Worm (Caenorhabditis elegans) whole organism, L4 larva: ENCODE measurements around the gene F21C10.11.
A peak's percentile ranks its signal among the peaks of the same experiment; 100 is the strongest.

ENCODE experiments used
- F10B5.3 ChIP-seq: sonication (generic microtip); optimal IDR thresholded peaks from 2 replicates; lab custom pipeline; 2016; ENCODE audit warnings: mild to moderate bottlenecking, missing genetic modification characterization, missing compliant biosample characterization
- F37D6.2 ChIP-seq: sonication (generic microtip); optimal IDR thresholded peaks from 2 replicates; lab custom pipeline; 2016; ENCODE audit warnings: mild to moderate bottlenecking, missing genetic modification characterization, missing compliant biosample characterization
- F49E8.2 ChIP-seq: sonication (generic microtip); optimal IDR thresholded peaks from 2 replicates; lab custom pipeline; 2016; ENCODE audit warnings: missing compliant biosample characterization, mild to moderate bottlenecking, missing genetic modification characterization, borderline replicate concordance
- T20F7.1 ChIP-seq: fragments of 200-800 bp; sonication (Bioruptor generic); optimal IDR thresholded peaks from 2 replicates; lab custom pipeline; 2018; ENCODE audit warnings: mild to moderate bottlenecking, missing genetic modification characterization, missing compliant biosample characterization
- Y48G9A.11 ChIP-seq: fragments of 200-800 bp; sonication (Bioruptor generic); IDR thresholded peaks from 2 replicates; pipeline ENCODE4 v1.3.6; 2022; ENCODE audit warnings: missing genetic modification reagents, missing genetic modification characterization, missing compliant biosample characterization
- Y75B8A.6 ChIP-seq: fragments of 200-800 bp; sonication (Bioruptor generic); IDR thresholded peaks from 2 replicates; pipeline ENCODE4 v1.3.6; 2022; ENCODE audit warnings: missing genetic modification reagents, missing genetic modification characterization, missing compliant biosample characterization
- ZK337.2 ChIP-seq: fragments of 200-800 bp; sonication (Bioruptor generic); IDR thresholded peaks from 2 replicates; pipeline ENCODE4 v1.3.6; 2022; ENCODE audit warnings: missing genetic modification reagents, missing genetic modification characterization, missing compliant biosample characterization
- aha-1 ChIP-seq: fragments of 150-350 bp; peaks from one replicate; lab custom pipeline; 2014; ENCODE audit warnings: missing biosample characterization, missing genetic modification characterization
- aly-2 ChIP-seq: sonication (generic microtip); optimal IDR thresholded peaks from 2 replicates; lab custom pipeline; 2018; ENCODE audit warnings: missing biosample characterization, missing genetic modification characterization
- ama-1 ChIP-seq: fragments of 150-350 bp; optimal IDR thresholded peaks from 2 replicates; lab custom pipeline; 2014; ENCODE audit warnings: inconsistent platforms, mixed read lengths
- attf-4 ChIP-seq: sonication (generic microtip); optimal IDR thresholded peaks from 3 replicates; lab custom pipeline; 2017; ENCODE audit warnings: missing biosample characterization, missing genetic modification characterization
- ceh-62 ChIP-seq: sonication (generic microtip); optimal IDR thresholded peaks from 2 replicates; lab custom pipeline; 2017; ENCODE audit warnings: missing biosample characterization, missing genetic modification characterization
- ceh-82 ChIP-seq: sonication (generic microtip); optimal IDR thresholded peaks from 2 replicates; lab custom pipeline; 2017; ENCODE audit warnings: missing biosample characterization, missing genetic modification characterization
- cey-2 ChIP-seq: sonication (generic microtip); optimal IDR thresholded peaks from 3 replicates; lab custom pipeline; 2017; ENCODE audit warnings: missing genetic modification characterization, mild to moderate bottlenecking, missing compliant biosample characterization, antibody characterized with exemption, borderline replicate concordance; ENCODE audit not compliant: insufficient read depth
- daf-12 ChIP-seq: fragments of 150-350 bp; optimal IDR thresholded peaks from 2 replicates; lab custom pipeline; 2014; ENCODE audit warnings: missing biosample characterization, missing genetic modification reagents, missing genetic modification characterization
- daf-16 ChIP-seq, 3 experiments: sonication (generic microtip); optimal IDR thresholded peaks; 2 replicates each; lab custom pipeline; 2016 to 2017; ENCODE audit warnings: missing genetic modification characterization in 3 of 3, missing genetic modification reagents in 3 of 3, mild to moderate bottlenecking in 2 of 3, missing compliant biosample characterization in 2 of 3, missing biosample characterization in 1 of 3, moderate library complexity in 1 of 3
- dmd-6 ChIP-seq: fragments of 200-800 bp; sonication (Bioruptor generic); IDR thresholded peaks from 2 replicates; pipeline ENCODE4 v1.3.6; 2022; ENCODE audit warnings: missing genetic modification reagents, missing genetic modification characterization, missing compliant biosample characterization
- dmd-8 ChIP-seq: fragments of 200-800 bp; sonication (Bioruptor generic); IDR thresholded peaks from 2 replicates; pipeline ENCODE4 v1.3.6; 2022; ENCODE audit warnings: missing genetic modification characterization, missing compliant biosample characterization
- dve-1 ChIP-seq: sonication (generic microtip); optimal IDR thresholded peaks from 2 replicates; lab custom pipeline; 2017; ENCODE audit warnings: antibody characterized with exemption, mild to moderate bottlenecking, missing genetic modification characterization, missing compliant biosample characterization; ENCODE audit not compliant: insufficient read depth
- gei-8 ChIP-seq: fragments of 200-800 bp; sonication (Bioruptor generic); optimal IDR thresholded peaks from 2 replicates; lab custom pipeline; 2018; ENCODE audit warnings: mild to moderate bottlenecking, missing genetic modification characterization, missing compliant biosample characterization
- hif-1 ChIP-seq, 2 experiments: sonication (generic microtip); optimal IDR thresholded peaks; 2 replicates each; lab custom pipeline; 2016 to 2017; ENCODE audit warnings: missing compliant biosample characterization in 2 of 2, missing genetic modification characterization in 2 of 2, missing genetic modification reagents in 2 of 2, missing genotype in 2 of 2, mild to moderate bottlenecking in 1 of 2
- hlh-11 ChIP-seq: fragments of 200-800 bp; sonication (Bioruptor generic); optimal IDR thresholded peaks from 2 replicates; lab custom pipeline; 2018; ENCODE audit warnings: mild to moderate bottlenecking, missing genetic modification characterization, missing compliant biosample characterization
- hlh-30 ChIP-seq: sonication (generic microtip); optimal IDR thresholded peaks from 2 replicates; lab custom pipeline; 2017; ENCODE audit warnings: antibody characterized with exemption, mild to moderate bottlenecking, missing genetic modification characterization, missing compliant biosample characterization; ENCODE audit not compliant: insufficient read depth
- hmg-1.1 ChIP-seq: fragments of 200-800 bp; sonication (Bioruptor generic); IDR thresholded peaks from 2 replicates; pipeline ENCODE4 v1.3.6; 2022; ENCODE audit warnings: missing genetic modification reagents, missing genetic modification characterization, missing compliant biosample characterization
- lim-7 ChIP-seq: fragments of 200-800 bp; sonication (Bioruptor generic); IDR thresholded peaks from 2 replicates; pipeline ENCODE4 v1.3.6; 2022; ENCODE audit warnings: missing genetic modification characterization, missing compliant biosample characterization
- lin-1 ChIP-seq: fragments of 200-800 bp; sonication (Bioruptor generic); IDR thresholded peaks from 2 replicates; pipeline ENCODE4 v1.3.6; 2022; ENCODE audit warnings: missing genetic modification reagents, missing genetic modification characterization, missing compliant biosample characterization
- lin-38 ChIP-seq: fragments of 200-800 bp; sonication (Bioruptor generic); IDR thresholded peaks from 2 replicates; pipeline ENCODE4 v1.3.6; 2022; ENCODE audit warnings: missing genetic modification reagents, missing genetic modification characterization, missing compliant biosample characterization
- lin-39 ChIP-seq: fragments of 150-350 bp; optimal IDR thresholded peaks from 2 replicates; lab custom pipeline; 2014; ENCODE audit warnings: missing biosample characterization, missing genetic modification reagents, missing genetic modification characterization
- mxl-2 ChIP-seq: fragments of 200-800 bp; sonication (Bioruptor generic); conservative IDR thresholded peaks from 2 replicates; pipeline ENCODE4 v1.3.6; 2022; ENCODE audit warnings: missing genetic modification reagents, missing genetic modification characterization, missing compliant biosample characterization
- mxl-3 ChIP-seq: fragments of 200-800 bp; sonication (Bioruptor generic); optimal IDR thresholded peaks from 2 replicates; lab custom pipeline; 2018; ENCODE audit warnings: mild to moderate bottlenecking, missing genetic modification characterization, missing compliant biosample characterization
- nhr-10 ChIP-seq: fragments of 150-350 bp; optimal IDR thresholded peaks from 2 replicates; lab custom pipeline; 2014; ENCODE audit warnings: missing biosample characterization, missing genetic modification characterization
- nhr-28 ChIP-seq: fragments of 150-350 bp; optimal IDR thresholded peaks from 2 replicates; lab custom pipeline; 2014; ENCODE audit warnings: missing biosample characterization, missing genetic modification characterization
- nhr-41 ChIP-seq: fragments of 200-800 bp; sonication (Bioruptor generic); IDR thresholded peaks from 2 replicates; pipeline ENCODE4 v1.3.6; 2022; ENCODE audit warnings: missing genetic modification reagents, missing genetic modification characterization, missing compliant biosample characterization
- nhr-6 ChIP-seq: fragments of 150-350 bp; optimal IDR thresholded peaks from 2 replicates; lab custom pipeline; 2014; ENCODE audit warnings: missing biosample characterization, missing genetic modification characterization
- nhr-77 ChIP-seq: fragments of 150-350 bp; optimal IDR thresholded peaks from 2 replicates; lab custom pipeline; 2014; ENCODE audit warnings: missing biosample characterization, missing genetic modification characterization
- pha-4 ChIP-seq, 2 experiments: fragments of 150-350 bp in 1 of 2; fragments of 200-800 bp in 1 of 2; sonication (Bioruptor generic) in 1 of 2; IDR thresholded peaks in 1 of 2; optimal IDR thresholded peaks in 1 of 2; 2 replicates each; pipeline versions ENCODE4 v1.3.6 to Lab custom; 2014 to 2022; ENCODE audit warnings: missing genetic modification characterization in 2 of 2, missing genetic modification reagents in 2 of 2, missing biosample characterization in 1 of 2, missing compliant biosample characterization in 1 of 2
- php-3 ChIP-seq: fragments of 200-800 bp; sonication (Bioruptor generic); IDR thresholded peaks from 2 replicates; pipeline ENCODE4 v1.3.6; 2022; ENCODE audit warnings: missing genetic modification reagents, missing genetic modification characterization, missing compliant biosample characterization
- pqm-1 ChIP-seq: sonication (generic microtip); optimal IDR thresholded peaks from 2 replicates; lab custom pipeline; 2017; ENCODE audit warnings: missing biosample characterization, missing genetic modification characterization
- saeg-2 ChIP-seq: fragments of 200-800 bp; sonication (Bioruptor generic); IDR thresholded peaks from 2 replicates; pipeline ENCODE4 v1.3.6; 2022; ENCODE audit warnings: missing genetic modification reagents, missing genetic modification characterization, missing compliant biosample characterization
- sdz-12 ChIP-seq: fragments of 200-800 bp; sonication (Bioruptor generic); optimal IDR thresholded peaks from 2 replicates; lab custom pipeline; 2018; ENCODE audit warnings: mild to moderate bottlenecking, missing genetic modification characterization, missing compliant biosample characterization
- snpc-4 ChIP-seq: fragments of 150-350 bp; optimal IDR thresholded peaks from 2 replicates; lab custom pipeline; 2014; ENCODE audit warnings: missing biosample characterization, missing genetic modification characterization
- unc-62 ChIP-seq, 3 experiments: fragments of 150-350 bp in 1 of 3; sonication (generic microtip); optimal IDR thresholded peaks in 2 of 3; peaks in 1 of 3; 1 replicate in 1 of 3; 2 replicates in 2 of 3; lab custom pipeline; 2014 to 2017; ENCODE audit warnings: missing biosample characterization in 3 of 3, missing genetic modification characterization in 3 of 3, missing genetic modification reagents in 3 of 3, missing genotype in 1 of 3
- zip-11 ChIP-seq: fragments of 200-800 bp; sonication (Bioruptor generic); IDR thresholded peaks from 2 replicates; pipeline ENCODE4 v1.3.6; 2022; ENCODE audit warnings: missing genetic modification characterization, missing compliant biosample characterization

Gene F21C10.11

ce11 chrV:9081410-9081809 lies 41.9 kb upstream of the F21C10.11 start:
- TF ChIP-seq F37D6.2 (no peak), daf-12 (tag; lab: Kevin White, UChicago) (no peak), pha-4 (GFP tag; IDR thresholded peaks at IDR 0.05; lab: Robert Waterston, UW) (no peak), pha-4 (tag; optimal IDR thresholded peaks at IDR 0.05; lab: Kevin White, UChicago) (peak; percentile 62), Y75B8A.6 (no peak), F10B5.3 (tag; lab: Kevin White, UChicago) (no peak), dmd-6 (GFP tag; lab: Robert Waterston, UW) (no peak; the same call in 1 of the 2 replicates), aha-1 (tag; lab: Kevin White, UChicago) (peak; percentile 65), ceh-82 (tag; lab: Kevin White, UChicago) (no peak), nhr-28 (tag; lab: Kevin White, UChicago) (peak; percentile 38), T20F7.1 (no peak), hlh-30 (tag; lab: Kevin White, UChicago) (peak; percentile 29), pqm-1 (tag; lab: Kevin White, UChicago) (peak; percentile 44), mxl-2 (GFP tag; lab: Robert Waterston, UW) (no peak), hlh-11 (tag; lab: Kevin White, UChicago) (peak; percentile 57), lin-39 (tag; lab: Kevin White, UChicago) (no peak), hmg-1.1 (GFP tag; lab: Robert Waterston, UW) (no peak), dve-1 (tag; lab: Kevin White, UChicago) (peak; percentile 70), daf-16 (GFP tag; optimal IDR thresholded peaks at IDR 0.05; lab: Kevin White, UChicago) (no peak), daf-16 (tag; optimal IDR thresholded peaks at IDR 0.05; lab: Kevin White, UChicago) (peak; percentile 71), nhr-10 (tag; lab: Kevin White, UChicago) (no peak), mxl-3 (no peak), gei-8 (no peak), hif-1 (tag; optimal IDR thresholded peaks at IDR 0.05; lab: Kevin White, UChicago) (peak in 1 of 2 experiments; percentile 16), nhr-77 (tag; lab: Kevin White, UChicago) (peak; percentile 4), lin-38 (GFP tag; lab: Robert Waterston, UW) (no peak), dmd-8 (GFP tag; lab: Robert Waterston, UW) (no peak), F49E8.2 (no peak), ama-1 (lab: Kevin White, UChicago) (no peak), php-3 (GFP tag; lab: Robert Waterston, UW) (no peak), zip-11 (GFP tag; lab: Robert Waterston, UW) (no peak), ZK337.2 (GFP tag; lab: Robert Waterston, UW) (no peak), saeg-2 (GFP tag; lab: Robert Waterston, UW) (no peak), attf-4 (tag; lab: Kevin White, UChicago) (no peak), lim-7 (GFP tag; lab: Robert Waterston, UW) (no peak), nhr-41 (GFP tag; lab: Robert Waterston, UW) (no peak)

- TF ChIP-seq Y48G9A.11 (GFP tag; lab: Robert Waterston, UW) (no peak), nhr-28 (tag; lab: Kevin White, UChicago) (peak; percentile 37), ZK337.2 (GFP tag; lab: Robert Waterston, UW) (no peak), F49E8.2 (no peak), mxl-3 (no peak), aly-2 (no peak), snpc-4 (no peak), ceh-62 (no peak), unc-62 (GFP tag; optimal IDR thresholded peaks at IDR 0.05 in 1 of 2; lab: Kevin White, UChicago) (peak in 1 of 2 experiments; percentile 95), unc-62 (tag; optimal IDR thresholded peaks at IDR 0.05; lab: Kevin White, UChicago) (no peak), cey-2 (tag; lab: Kevin White, UChicago) (no peak), gei-8 (no peak), sdz-12 (GFP tag; lab: Kevin White, UChicago) (no peak), hlh-11 (tag; lab: Kevin White, UChicago) (peak; percentile 9), nhr-6 (tag; lab: Kevin White, UChicago) (no peak), lim-7 (GFP tag; lab: Robert Waterston, UW) (no peak), lin-1 (GFP tag; lab: Robert Waterston, UW) (no peak)
These were observed 40.9 kb upstream of the F21C10.11 start for ce11 chrV:9082350-9082749.
